Fruit fly (Drosophila melanogaster) whole organism, embryonic: Measurements from ENCODE around the gene CG31542.

Source experiments
- Ada2b ChIP-seq: fragments of 200-800 bp; sonication (Bioruptor generic); IDR thresholded peaks from 2 replicates; pipeline ENCODE4 v1.3.6; 2022; ENCODE audit warnings: missing biosample characterization, missing genetic modification characterization
- Awh ChIP-seq: fragments of 200-800 bp; sonication (Bioruptor generic); IDR thresholded peaks from 2 replicates; pipeline ENCODE4, ENCODE4 v1.3.6; 2022; ENCODE audit warnings: missing biosample characterization, missing genetic modification characterization
- CG10147 ChIP-seq: fragments of 200-800 bp; sonication (Bioruptor generic); optimal IDR thresholded peaks from 2 replicates; lab custom pipeline; 2019; ENCODE audit warnings: missing biosample characterization, mild to moderate bottlenecking, missing genetic modification characterization, moderate library complexity
- CG10431 ChIP-seq: fragments of 200-800 bp; sonication (Bioruptor generic); optimal IDR thresholded peaks from 3 replicates; lab custom pipeline; 2018; ENCODE audit warnings: missing biosample characterization, mild to moderate bottlenecking, missing genetic modification characterization
- CG10543 ChIP-seq: fragments of 200-800 bp; sonication (Bioruptor generic); optimal IDR thresholded peaks from 3 replicates; lab custom pipeline; 2017; ENCODE audit warnings: missing biosample characterization, mild to moderate bottlenecking, missing genetic modification characterization, moderate library complexity
- CG12219 ChIP-seq: fragments of 200-800 bp; sonication (Bioruptor generic); optimal IDR thresholded peaks from 3 replicates; lab custom pipeline; 2018; ENCODE audit warnings: missing biosample characterization, mild to moderate bottlenecking, missing genetic modification characterization
- CG13424 ChIP-seq: fragments of 200-800 bp; sonication (Bioruptor generic); optimal IDR thresholded peaks from 2 replicates; lab custom pipeline; 2019; ENCODE audit warnings: missing biosample characterization, mild to moderate bottlenecking, missing genetic modification characterization, moderate library complexity
- CG13624 ChIP-seq: fragments of 200-800 bp; sonication (Bioruptor generic); optimal IDR thresholded peaks from 2 replicates; lab custom pipeline; 2016; ENCODE audit warnings: missing biosample characterization, missing genetic modification characterization
- CG13775 ChIP-seq: fragments of 200-800 bp; sonication (Bioruptor generic); optimal IDR thresholded peaks from 3 replicates; lab custom pipeline; 2017; ENCODE audit warnings: missing biosample characterization, mild to moderate bottlenecking, missing genetic modification characterization
- CG13894 ChIP-seq: fragments of 200-800 bp; sonication (Bioruptor generic); optimal IDR thresholded peaks from 3 replicates; lab custom pipeline; 2018; ENCODE audit warnings: missing biosample characterization, mild to moderate bottlenecking, missing genetic modification characterization, moderate library complexity
- CG14667 ChIP-seq: fragments of 200-800 bp; sonication (Bioruptor generic); IDR thresholded peaks from 2 replicates; pipeline ENCODE4 v1.3.6; 2022; ENCODE audit warnings: missing biosample characterization, missing genetic modification characterization
- CG1602 ChIP-seq: fragments of 200-800 bp; sonication (Bioruptor generic); optimal IDR thresholded peaks from 3 replicates; lab custom pipeline; 2016; ENCODE audit warnings: missing biosample characterization, missing genetic modification characterization
- CG16779 ChIP-seq: fragments of 200-800 bp; sonication (Bioruptor generic); IDR thresholded peaks from 2 replicates; pipeline ENCODE4 v1.3.6; 2022; ENCODE audit warnings: missing biosample characterization, missing genetic modification characterization
- CG17328 ChIP-seq: fragments of 200-800 bp; sonication (Bioruptor generic); IDR thresholded peaks from 2 replicates; pipeline ENCODE4 v1.3.6; 2022; ENCODE audit warnings: missing biosample characterization, missing genetic modification characterization
- CG17829 ChIP-seq: fragments of 200-800 bp; optimal IDR thresholded peaks from 2 replicates; lab custom pipeline; 2019; ENCODE audit warnings: missing biosample characterization, mild to moderate bottlenecking, missing genetic modification characterization, moderate library complexity
- CG17912 ChIP-seq: fragments of 200-800 bp; sonication (Bioruptor generic); optimal IDR thresholded peaks from 2 replicates; lab custom pipeline; 2018; ENCODE audit warnings: missing biosample characterization, mild to moderate bottlenecking, missing genetic modification characterization
- CG2120 ChIP-seq: fragments of 200-800 bp; sonication (Bioruptor generic); optimal IDR thresholded peaks from 3 replicates; lab custom pipeline; 2016; ENCODE audit warnings: missing biosample characterization, missing genetic modification characterization
- CG30020 ChIP-seq: fragments of 200-800 bp; optimal IDR thresholded peaks from 2 replicates; lab custom pipeline; 2019; ENCODE audit warnings: missing biosample characterization, mild to moderate bottlenecking, missing genetic modification characterization, moderate library complexity
- CG30403 ChIP-seq: fragments of 200-800 bp; sonication (Bioruptor generic); optimal IDR thresholded peaks from 3 replicates; lab custom pipeline; 2016; ENCODE audit warnings: missing biosample characterization, missing genetic modification characterization
- CG3726 ChIP-seq: fragments of 200-800 bp; sonication (Bioruptor generic); IDR thresholded peaks from 3 replicates; pipeline ENCODE4, ENCODE4 v1.3.6; 2022; ENCODE audit warnings: missing biosample characterization, missing genetic modification characterization
- CG4404 ChIP-seq: fragments of 200-800 bp; sonication (Bioruptor generic); IDR thresholded peaks from 2 replicates; pipeline ENCODE4 v1.3.6; 2022; ENCODE audit warnings: missing biosample characterization, missing genetic modification characterization
- CG7271 ChIP-seq: fragments of 200-800 bp; sonication (Bioruptor generic); optimal IDR thresholded peaks from 2 replicates; lab custom pipeline; 2018; ENCODE audit warnings: missing biosample characterization, mild to moderate bottlenecking, missing genetic modification characterization, moderate library complexity
- CG9797 ChIP-seq: fragments of 200-800 bp; sonication (Bioruptor generic); optimal IDR thresholded peaks from 3 replicates; lab custom pipeline; 2018; ENCODE audit warnings: missing biosample characterization, mild to moderate bottlenecking, missing genetic modification characterization
- Ets97D ChIP-seq: fragments of 200-800 bp; sonication (Bioruptor generic); optimal IDR thresholded peaks from 3 replicates; lab custom pipeline; 2016; ENCODE audit warnings: missing biosample characterization, missing genetic modification characterization
- Hand ChIP-seq: fragments of 200-800 bp; sonication (Bioruptor generic); optimal IDR thresholded peaks from 2 replicates; lab custom pipeline; 2017; ENCODE audit warnings: mild to moderate bottlenecking, missing biosample characterization, missing genetic modification reagents, missing genetic modification characterization
- Hr51 ChIP-seq, 2 experiments: fragments of 200-800 bp; sonication (Bioruptor generic); optimal IDR thresholded peaks; 2 replicates in 1 of 2; 3 replicates in 1 of 2; lab custom pipeline; 2016 to 2018; ENCODE audit warnings: missing biosample characterization in 2 of 2, missing genetic modification characterization in 2 of 2, mild to moderate bottlenecking in 1 of 2, moderate library complexity in 1 of 2
- NfI ChIP-seq: fragments of 200-800 bp; sonication (Bioruptor generic); optimal IDR thresholded peaks from 3 replicates; lab custom pipeline; 2018; ENCODE audit warnings: missing biosample characterization, mild to moderate bottlenecking, missing genetic modification characterization, moderate library complexity
- Xbp1 ChIP-seq: fragments of 200-800 bp; sonication (Bioruptor generic); optimal IDR thresholded peaks from 3 replicates; lab custom pipeline; 2016; ENCODE audit warnings: missing biosample characterization, mild to moderate bottlenecking, missing genetic modification characterization
- ab ChIP-seq: fragments of 200-800 bp; sonication (Bioruptor generic); optimal IDR thresholded peaks from 2 replicates; lab custom pipeline; 2016; ENCODE audit warnings: missing biosample characterization, missing genetic modification characterization
- az2 ChIP-seq: fragments of 200-800 bp; sonication (Bioruptor generic); optimal IDR thresholded peaks from 3 replicates; lab custom pipeline; 2016; ENCODE audit warnings: missing biosample characterization, missing genetic modification characterization
- bowl ChIP-seq: fragments of 200-800 bp; sonication (Bioruptor generic); IDR thresholded peaks from 2 replicates; pipeline ENCODE4 v1.3.6; 2022; ENCODE audit warnings: missing biosample characterization, missing genetic modification characterization
- cato ChIP-seq: fragments of 200-800 bp; sonication (Bioruptor generic); optimal IDR thresholded peaks from 2 replicates; lab custom pipeline; 2016; ENCODE audit warnings: missing biosample characterization, missing genetic modification characterization, borderline replicate concordance
- danr ChIP-seq: fragments of 200-800 bp; sonication (Bioruptor generic); IDR thresholded peaks from 2 replicates; pipeline ENCODE4 v1.3.6; 2022; ENCODE audit warnings: missing biosample characterization, missing genetic modification characterization
- disco-r ChIP-seq: fragments of 200-800 bp; sonication (Bioruptor generic); optimal IDR thresholded peaks from 2 replicates; lab custom pipeline; 2016; ENCODE audit warnings: missing biosample characterization, missing genetic modification characterization
- dm ChIP-seq: fragments of 200-800 bp; sonication (Bioruptor generic); optimal IDR thresholded peaks from 3 replicates; lab custom pipeline; 2016; ENCODE audit warnings: missing biosample characterization, missing genetic modification characterization
- grau ChIP-seq: fragments of 200-800 bp; optimal IDR thresholded peaks from 3 replicates; lab custom pipeline; 2019; ENCODE audit warnings: missing biosample characterization, mild to moderate bottlenecking, missing genetic modification characterization, moderate library complexity
- gt ChIP-seq: fragments of 200-800 bp; sonication (Bioruptor generic); IDR thresholded peaks from 2 replicates; pipeline ENCODE4 v1.3.6; 2022; ENCODE audit warnings: missing biosample characterization, missing genetic modification characterization
- knrl ChIP-seq: fragments of 200-800 bp; sonication (Bioruptor generic); IDR thresholded peaks from 3 replicates; pipeline ENCODE4 v1.3.6; 2022; ENCODE audit warnings: missing biosample characterization, missing genetic modification characterization; ENCODE audit not compliant: partially characterized antibody
- onecut ChIP-seq: fragments of 200-800 bp; sonication (Bioruptor generic); IDR thresholded peaks from 2 replicates; pipeline ENCODE4 v1.3.6; 2022; ENCODE audit warnings: missing biosample characterization, missing genetic modification characterization
- pros ChIP-seq: fragments of 200-800 bp; sonication (Bioruptor generic); optimal IDR thresholded peaks from 3 replicates; lab custom pipeline; 2019; ENCODE audit warnings: missing biosample characterization, mild to moderate bottlenecking, missing genetic modification characterization, moderate library complexity
- rib ChIP-seq: fragments of 200-800 bp; sonication (Bioruptor generic); IDR thresholded peaks from 2 replicates; pipeline ENCODE4 v1.3.6; 2022; ENCODE audit warnings: missing biosample characterization, missing genetic modification characterization
- shn ChIP-seq: fragments of 200-800 bp; sonication (Bioruptor generic); optimal IDR thresholded peaks from 3 replicates; lab custom pipeline; 2016; ENCODE audit warnings: missing biosample characterization, missing genetic modification characterization
- sisA ChIP-seq: fragments of 200-800 bp; sonication (Bioruptor generic); IDR thresholded peaks from 2 replicates; pipeline ENCODE4 v1.3.6; 2022; ENCODE audit warnings: missing biosample characterization, missing genetic modification characterization
- sna ChIP-seq: fragments of 200-800 bp; sonication (Bioruptor generic); IDR thresholded peaks from 2 replicates; pipeline ENCODE4 v1.3.6; 2022; ENCODE audit warnings: missing biosample characterization, missing genetic modification characterization; ENCODE audit not compliant: partially characterized antibody
- so ChIP-seq: fragments of 200-800 bp; sonication (Bioruptor generic); IDR thresholded peaks from 3 replicates; pipeline ENCODE4 v1.3.6; 2022; ENCODE audit warnings: missing biosample characterization, missing genetic modification characterization
- tap ChIP-seq: fragments of 200-800 bp; optimal IDR thresholded peaks from 3 replicates; lab custom pipeline; 2019; ENCODE audit warnings: missing biosample characterization, mild to moderate bottlenecking, missing genetic modification characterization, moderate library complexity
- toy ChIP-seq: fragments of 200-800 bp; sonication (Bioruptor generic); IDR thresholded peaks from 2 replicates; pipeline ENCODE4 v1.3.6; 2022; ENCODE audit warnings: missing biosample characterization, missing genetic modification characterization
- ttk ChIP-seq: fragments of 200-800 bp; sonication (Bioruptor generic); IDR thresholded peaks from 2 replicates; pipeline ENCODE4 v2.1.2; 2022; ENCODE audit warnings: missing biosample characterization, missing genetic modification characterization
- zen ChIP-seq: fragments of 200-800 bp; sonication (Bioruptor generic); optimal IDR thresholded peaks from 3 replicates; lab custom pipeline; 2018; ENCODE audit warnings: missing biosample characterization, mild to moderate bottlenecking, missing genetic modification characterization, moderate library complexity
- zfh1 ChIP-seq: fragments of 200-800 bp; sonication (Bioruptor generic); IDR thresholded peaks from 3 replicates; pipeline ENCODE4 v1.3.6; 2022; ENCODE audit warnings: missing biosample characterization, missing genetic modification characterization

Gene CG31542

DNA sequence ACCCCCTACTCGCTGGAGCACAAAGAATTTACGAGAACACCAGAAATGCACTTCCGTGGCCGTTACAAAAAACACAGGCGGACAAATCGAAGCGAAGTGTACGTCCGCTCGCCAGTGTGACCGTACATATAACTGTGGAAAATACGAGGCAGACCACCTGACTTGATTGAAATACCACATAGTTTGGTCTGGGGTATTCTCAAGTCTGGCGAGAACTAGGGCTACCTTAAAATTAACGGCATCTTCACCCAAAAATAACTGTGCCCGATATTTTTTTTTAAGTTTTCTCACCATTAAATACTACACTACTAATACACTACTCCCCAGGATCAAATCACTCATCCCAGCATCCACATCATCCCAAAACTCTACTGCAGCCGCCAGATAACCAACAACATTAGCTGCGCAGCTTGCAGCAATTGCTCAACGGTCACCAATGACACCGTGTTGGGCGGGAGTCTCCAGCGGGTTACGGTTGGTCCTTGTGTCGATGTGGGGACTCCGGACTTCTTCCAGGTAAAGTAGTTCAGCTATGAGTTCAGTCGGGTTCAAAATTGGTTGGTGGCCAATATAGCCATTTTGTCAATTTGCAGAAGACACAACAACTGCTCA lies 1.1 kb upstream of the CG31542 start, which contains the start of gene Cerk (continued):
- TF ChIP-seq CG10147 (no peak), danr (GFP tag; lab: Robert Waterston, UW) (no peak), CG10431 (GFP tag; lab: Kevin White, UChicago) (peak; percentile 25), CG17829 (tag; lab: Kevin White, UChicago) (peak; percentile 1), CG10543 (GFP tag; lab: Kevin White, UChicago) (no peak), CG12219 (no peak), zen (tag; lab: Kevin White, UChicago) (peak; percentile 0), Awh (no peak), pros (no peak), CG13775 (GFP tag; lab: Kevin White, UChicago) (no peak), Ada2b (GFP tag; lab: Robert Waterston, UW) (no peak), cato (GFP tag; lab: Kevin White, UChicago) (no peak), dm (GFP tag; lab: Kevin White, UChicago) (peak; percentile 57), so (GFP tag; lab: Robert Waterston, UW) (no peak; the same call in 2 of the 3 replicates), CG9797 (GFP tag; lab: Kevin White, UChicago) (peak; percentile 91), CG16779 (GFP tag; lab: Robert Waterston, UW) (no peak), grau (peak; percentile 31), tap (no peak), CG7271 (tag; lab: Kevin White, UChicago) (no peak), CG1602 (GFP tag; lab: Kevin White, UChicago) (no peak), knrl (GFP tag; lab: Robert Waterston, UW) (peak; percentile 65; the same call in 2 of the 3 replicates), Ets97D (GFP tag; lab: Kevin White, UChicago) (peak; percentile 78), shn (peak; percentile 37), sisA (GFP tag; lab: Robert Waterston, UW) (peak; percentile 17; the same call in 1 of the 2 replicates), CG13624 (GFP tag; lab: Kevin White, UChicago) (peak; percentile 41), CG13424 (tag; lab: Kevin White, UChicago) (peak; percentile 34), onecut (GFP tag; lab: Robert Waterston, UW) (peak; percentile 51), CG13894 (tag; lab: Kevin White, UChicago) (peak; percentile 48), gt (GFP tag; lab: Robert Waterston, UW) (no peak), rib (GFP tag; lab: Robert Waterston, UW) (no peak), CG3726 (GFP tag; lab: Robert Waterston, UW) (no peak), CG2120 (GFP tag; lab: Kevin White, UChicago) (peak; percentile 64), CG30020 (tag; lab: Kevin White, UChicago) (peak; percentile 23), Xbp1 (GFP tag; lab: Kevin White, UChicago) (peak; percentile 40), sna (peak; percentile 47; the same call in 1 of the 2 replicates), Hand (GFP tag; lab: Kevin White, UChicago) (no peak), CG14667 (GFP tag; lab: Robert Waterston, UW) (no peak; the same call in 1 of the 2 replicates), az2 (no peak), toy (GFP tag; lab: Robert Waterston, UW) (no peak), zfh1 (0 out of 3 replicates have a peak, but pooled peaks have one; percentile 28), ab (no peak), bowl (no peak), disco-r (GFP tag; lab: Kevin White, UChicago) (no peak), CG17912 (GFP tag; lab: Kevin White, UChicago) (no peak), CG30403 (GFP tag; lab: Kevin White, UChicago) (peak; percentile 54), CG17328 (GFP tag; lab: Robert Waterston, UW) (0 out of 2 replicates have a peak, but pooled peaks have one; percentile 4), NfI (GFP tag; lab: Kevin White, UChicago) (peak; percentile 42), ttk (no peak), CG4404 (GFP tag; lab: Robert Waterston, UW) (no peak), Hr51 (GFP tag; optimal IDR thresholded peaks at IDR 0.05; lab: Kevin White, UChicago) (peak; percentile 13 to 59)
